Fruit fly (Drosophila melanogaster) whole organism, wandering third instar larva: ENCODE measurements around the gene Zcchc7.

Experiments
- dl ChIP-seq, 2 experiments: fragments of 175-275, 200-275 bp in 1 of 2; fragments of 200-275 bp in 1 of 2; sonication (Bioruptor generic); optimal IDR thresholded peaks; lab custom pipeline; 2018; ENCODE audit warnings: mild to moderate bottlenecking in 2 of 2, missing biosample characterization in 2 of 2, missing genetic modification characterization in 2 of 2, moderate library complexity in 2 of 2; ENCODE audit not compliant: partially characterized antibody in 2 of 2, insufficient read depth in 1 of 2
- psq ChIP-seq: fragments of 200-800 bp; sonication (Bioruptor generic); optimal IDR thresholded peaks from 3 replicates; lab custom pipeline; 2017; ENCODE audit warnings: missing biosample characterization, mild to moderate bottlenecking, missing genetic modification characterization, moderate library complexity

DNA sequence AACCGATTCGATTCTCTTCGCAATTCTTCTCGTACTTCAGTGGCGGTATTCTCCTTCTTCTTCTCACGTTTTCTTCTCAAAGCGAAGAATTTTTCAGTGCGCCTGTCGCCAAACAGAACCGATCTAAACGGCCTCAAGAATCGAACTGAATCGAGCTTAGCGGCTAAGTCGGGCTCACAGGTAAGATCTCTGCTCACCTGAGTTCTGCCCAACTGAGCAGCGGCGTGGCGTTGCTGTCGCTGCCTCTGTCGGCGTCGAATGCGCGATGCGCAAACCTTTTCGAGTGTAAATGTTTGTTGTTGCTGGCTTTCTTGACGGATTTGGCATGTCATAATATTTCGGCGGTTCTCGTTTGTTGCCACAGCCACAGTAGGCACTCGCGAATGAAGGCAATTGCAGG is 33.3 kb upstream of the Zcchc7 start:
- TF ChIP-seq psq (GFP tag; lab: Kevin White, UChicago) (no peak), dl (GFP tag; optimal IDR thresholded peaks at IDR 0.05; lab: Kevin White, UChicago; ENCODE audit: insufficient read depth in 1 of 2, partially characterized antibody in 2 of 2) (no peak)
